Fruit fly (Drosophila melanogaster) whole organism, embryonic: Measurements from ENCODE around the gene dmrt11E.
A peak's percentile ranks its signal among the peaks of the same experiment; 100 is the strongest.

Experiments
- Bdp1 ChIP-seq: fragments of 200-800 bp; sonication (Bioruptor generic); optimal IDR thresholded peaks from 3 replicates; lab custom pipeline; 2016; ENCODE audit warnings: missing biosample characterization, missing genetic modification characterization
- BtbVII ChIP-seq: fragments of 200-800 bp; sonication (Bioruptor generic); optimal IDR thresholded peaks from 3 replicates; lab custom pipeline; 2017; ENCODE audit warnings: missing biosample characterization, mild to moderate bottlenecking, missing genetic modification characterization
- C15 ChIP-seq: fragments of 200-800 bp; sonication (Bioruptor generic); IDR thresholded peaks from 3 replicates; pipeline ENCODE4 v1.3.6; 2022; ENCODE audit warnings: missing biosample characterization, missing genetic modification characterization
- CG1024 ChIP-seq: fragments of 200-800 bp; sonication (Bioruptor generic); IDR thresholded peaks from 2 replicates; pipeline ENCODE4 v1.3.6; 2022; ENCODE audit warnings: missing biosample characterization, missing genetic modification characterization
- CG10321 ChIP-seq: fragments of 200-800 bp; sonication (Bioruptor generic); IDR thresholded peaks from 2 replicates; pipeline ENCODE4 v1.3.6; 2022; ENCODE audit warnings: missing biosample characterization, missing genetic modification characterization
- CG10366 ChIP-seq: fragments of 200-800 bp; sonication (Bioruptor generic); IDR thresholded peaks from 2 replicates; pipeline ENCODE4 v1.3.6; 2022; ENCODE audit warnings: missing biosample characterization, missing genetic modification characterization
- CG11695 ChIP-seq: fragments of 200-800 bp; sonication (Bioruptor generic); IDR thresholded peaks from 3 replicates; pipeline ENCODE4 v1.3.6; 2022; ENCODE audit warnings: missing biosample characterization, missing genetic modification characterization
- CG13287 ChIP-seq: fragments of 200-800 bp; sonication (Bioruptor generic); IDR thresholded peaks from 2 replicates; pipeline ENCODE4 v1.3.6; 2022; ENCODE audit warnings: missing biosample characterization, missing genetic modification characterization; ENCODE audit not compliant: partially characterized antibody
- CG13624 ChIP-seq: fragments of 200-800 bp; sonication (Bioruptor generic); optimal IDR thresholded peaks from 2 replicates; lab custom pipeline; 2016; ENCODE audit warnings: missing biosample characterization, missing genetic modification characterization
- CG14710 ChIP-seq: fragments of 200-800 bp; sonication (Bioruptor generic); optimal IDR thresholded peaks from 3 replicates; lab custom pipeline; 2019; ENCODE audit warnings: missing biosample characterization, mild to moderate bottlenecking, missing genetic modification characterization, moderate library complexity
- CG30431 ChIP-seq: fragments of 200-800 bp; sonication (Bioruptor generic); optimal IDR thresholded peaks from 2 replicates; lab custom pipeline; 2017; ENCODE audit warnings: missing biosample characterization, missing genetic modification characterization
- CG3281 ChIP-seq: fragments of 200-800 bp; sonication (Bioruptor generic); optimal IDR thresholded peaks from 3 replicates; lab custom pipeline; 2017; ENCODE audit warnings: missing biosample characterization, mild to moderate bottlenecking, missing genetic modification characterization
- CG3407 ChIP-seq: fragments of 200-800 bp; sonication (Bioruptor generic); optimal IDR thresholded peaks from 2 replicates; lab custom pipeline; 2018; ENCODE audit warnings: missing biosample characterization, mild to moderate bottlenecking, missing genetic modification characterization
- CG4617 ChIP-seq: fragments of 200-800 bp; sonication (Bioruptor generic); optimal IDR thresholded peaks from 3 replicates; lab custom pipeline; 2016; ENCODE audit warnings: missing biosample characterization, missing genetic modification characterization, borderline replicate concordance
- CG7745 ChIP-seq: fragments of 200-800 bp; sonication (Bioruptor generic); optimal IDR thresholded peaks from 2 replicates; lab custom pipeline; 2018; ENCODE audit warnings: missing biosample characterization, mild to moderate bottlenecking, missing genetic modification characterization, moderate library complexity
- CG8281 ChIP-seq: fragments of 200-800 bp; sonication (Bioruptor generic); optimal IDR thresholded peaks from 2 replicates; lab custom pipeline; 2018; ENCODE audit warnings: missing biosample characterization, mild to moderate bottlenecking, missing genetic modification characterization, moderate library complexity
- CG8924 ChIP-seq: fragments of 200-800 bp; optimal IDR thresholded peaks from 3 replicates; lab custom pipeline; 2019; ENCODE audit warnings: missing biosample characterization, mild to moderate bottlenecking, missing genetic modification characterization, moderate library complexity
- D19A ChIP-seq: fragments of 200-800 bp; optimal IDR thresholded peaks from 3 replicates; lab custom pipeline; 2019; ENCODE audit warnings: missing biosample characterization, mild to moderate bottlenecking, missing genetic modification characterization, moderate library complexity
- Dll ChIP-seq: fragments of 200-800 bp; sonication (Bioruptor generic); IDR thresholded peaks from 4 replicates; pipeline ENCODE4 v1.3.6; 2022; ENCODE audit warnings: missing biosample characterization, missing genetic modification characterization; ENCODE audit not compliant: partially characterized antibody
- Doc2 ChIP-seq: fragments of 200-800 bp; sonication (Bioruptor generic); IDR thresholded peaks from 2 replicates; pipeline ENCODE4 v1.3.6; 2022; ENCODE audit warnings: missing biosample characterization, missing genetic modification characterization
- Dp ChIP-seq: fragments of 200-800 bp; sonication (Bioruptor generic); optimal IDR thresholded peaks from 2 replicates; lab custom pipeline; 2018; ENCODE audit warnings: missing biosample characterization, mild to moderate bottlenecking, missing genetic modification characterization, moderate library complexity
- Gsc ChIP-seq: fragments of 200-800 bp; sonication (Bioruptor generic); IDR thresholded peaks from 2 replicates; pipeline ENCODE4 v1.3.6; 2022; ENCODE audit warnings: missing biosample characterization, missing genetic modification characterization
- Gug ChIP-seq: fragments of 200-800 bp; sonication (Bioruptor generic); IDR thresholded peaks from 4 replicates; pipeline ENCODE4 v1.3.6; 2022; ENCODE audit warnings: missing biosample characterization, missing genetic modification characterization
- Med ChIP-seq: fragments of 200-800 bp; sonication (Bioruptor generic); peaks from one replicate; lab custom pipeline; 2016; ENCODE audit warnings: missing biosample characterization, missing genetic modification characterization, mild to moderate bottlenecking, inconsistent platforms, moderate library complexity
- abd-A ChIP-seq: fragments of 200-800 bp; sonication (Bioruptor generic); optimal IDR thresholded peaks from 3 replicates; lab custom pipeline; 2019; ENCODE audit warnings: missing biosample characterization, mild to moderate bottlenecking, missing genetic modification characterization, moderate library complexity
- bcd ChIP-seq: fragments of 200-800 bp; sonication (Bioruptor generic); optimal IDR thresholded peaks from 2 replicates; lab custom pipeline; 2017; ENCODE audit warnings: missing biosample characterization, mild to moderate bottlenecking, missing genetic modification characterization
- btn ChIP-seq: fragments of 200-800 bp; sonication (Bioruptor generic); optimal IDR thresholded peaks from 2 replicates; lab custom pipeline; 2016; ENCODE audit warnings: missing biosample characterization, missing genetic modification characterization
- cad ChIP-seq: fragments of >200 bp; optimal IDR thresholded peaks from 2 replicates; lab custom pipeline; 2017; ENCODE audit warnings: missing biosample characterization, missing genetic modification characterization
- cas ChIP-seq: fragments of 200-800 bp; sonication (Bioruptor generic); IDR thresholded peaks from 2 replicates; pipeline ENCODE4 v1.3.6; 2022; ENCODE audit warnings: missing biosample characterization, missing genetic modification characterization
- cato ChIP-seq: fragments of 200-800 bp; sonication (Bioruptor generic); optimal IDR thresholded peaks from 2 replicates; lab custom pipeline; 2016; ENCODE audit warnings: missing biosample characterization, missing genetic modification characterization, borderline replicate concordance
- chinmo ChIP-seq: fragments of 200-800 bp; sonication (Bioruptor generic); IDR thresholded peaks from 4 replicates; pipeline ENCODE4 v1.3.6; 2022; ENCODE audit warnings: missing biosample characterization, missing genetic modification characterization; ENCODE audit not compliant: partially characterized antibody
- chn ChIP-seq: fragments of 200-800 bp; sonication (Bioruptor generic); optimal IDR thresholded peaks from 2 replicates; lab custom pipeline; 2016; ENCODE audit warnings: missing biosample characterization, missing genetic modification characterization
- crol ChIP-seq: fragments of 200-800 bp; sonication (Bioruptor generic); IDR thresholded peaks from 2 replicates; pipeline ENCODE4 v1.3.6; 2022; ENCODE audit warnings: missing biosample characterization, missing genetic modification characterization
- lilli ChIP-seq: fragments of 200-800 bp; sonication (Bioruptor generic); optimal IDR thresholded peaks from 3 replicates; lab custom pipeline; 2016; ENCODE audit warnings: missing biosample characterization, missing genetic modification characterization
- lola ChIP-seq, 3 experiments: fragments of >200 bp in 2 of 3; fragments of 200-800 bp in 1 of 3; sonication (Bioruptor generic) in 1 of 3; optimal IDR thresholded peaks; 2 replicates each; lab custom pipeline; 2017 to 2019; ENCODE audit warnings: missing biosample characterization in 3 of 3, missing genetic modification characterization in 3 of 3, mild to moderate bottlenecking in 1 of 3, moderate library complexity in 1 of 3
- maf-S ChIP-seq: fragments of 200-800 bp; sonication (Bioruptor generic); optimal IDR thresholded peaks from 2 replicates; lab custom pipeline; 2016; ENCODE audit warnings: missing biosample characterization, missing genetic modification characterization
- org-1 ChIP-seq: fragments of 200-800 bp; sonication (Bioruptor generic); optimal IDR thresholded peaks from 2 replicates; lab custom pipeline; 2017; ENCODE audit warnings: missing biosample characterization, missing genetic modification characterization
- pan ChIP-seq, 4 experiments: fragments of >200 bp in 3 of 4; fragments of 200-800 bp in 1 of 4; sonication (Bioruptor generic) in 1 of 4; optimal IDR thresholded peaks in 3 of 4; IDR thresholded peaks in 1 of 4; 2 replicates each; pipeline versions ENCODE4 v1.3.6 to Lab custom; 2017 to 2022; ENCODE audit warnings: missing biosample characterization in 2 of 4, missing genetic modification characterization in 2 of 4, mixed read lengths in 1 of 4
- pho ChIP-seq: fragments of 200-800 bp; sonication (Bioruptor generic); optimal IDR thresholded peaks from 2 replicates; lab custom pipeline; 2016; ENCODE audit warnings: missing biosample characterization, missing genetic modification characterization
- rib ChIP-seq: fragments of 200-800 bp; sonication (Bioruptor generic); IDR thresholded peaks from 2 replicates; pipeline ENCODE4 v1.3.6; 2022; ENCODE audit warnings: missing biosample characterization, missing genetic modification characterization
- run ChIP-seq: fragments of 200-800 bp; sonication (Bioruptor generic); optimal IDR thresholded peaks from 3 replicates; lab custom pipeline; 2018; ENCODE audit warnings: missing biosample characterization, mild to moderate bottlenecking, missing genetic modification characterization
- shn ChIP-seq: fragments of 200-800 bp; sonication (Bioruptor generic); optimal IDR thresholded peaks from 3 replicates; lab custom pipeline; 2016; ENCODE audit warnings: missing biosample characterization, missing genetic modification characterization
- slou ChIP-seq: fragments of 200-800 bp; sonication (Bioruptor generic); optimal IDR thresholded peaks from 3 replicates; lab custom pipeline; 2016; ENCODE audit warnings: missing biosample characterization, missing genetic modification characterization
- sob ChIP-seq: fragments of 200-800 bp; sonication (Bioruptor generic); IDR thresholded peaks from 2 replicates; pipeline ENCODE4 v1.3.6; 2022; ENCODE audit warnings: missing biosample characterization, missing genetic modification characterization
- usp ChIP-seq: fragments of >200 bp; optimal IDR thresholded peaks from 2 replicates; lab custom pipeline; 2017; ENCODE audit warnings: missing biosample characterization, missing genetic modification characterization
- vfl ChIP-seq: fragments of 200-800 bp; sonication (Bioruptor generic); optimal IDR thresholded peaks from 2 replicates; lab custom pipeline; 2016; ENCODE audit warnings: missing biosample characterization, missing genetic modification characterization
- wdn ChIP-seq: fragments of 200-800 bp; sonication (Bioruptor generic); IDR thresholded peaks from 2 replicates; pipeline ENCODE4 v1.3.6; 2022; ENCODE audit warnings: missing biosample characterization, missing genetic modification characterization
- zen ChIP-seq: fragments of 200-800 bp; sonication (Bioruptor generic); optimal IDR thresholded peaks from 3 replicates; lab custom pipeline; 2018; ENCODE audit warnings: missing biosample characterization, mild to moderate bottlenecking, missing genetic modification characterization, moderate library complexity
- zen2 ChIP-seq: fragments of 200-800 bp; sonication (Bioruptor generic); IDR thresholded peaks from 3 replicates; pipeline ENCODE4 v1.3.6; 2022; ENCODE audit warnings: missing biosample characterization, missing genetic modification characterization; ENCODE audit not compliant: partially characterized antibody

Gene dmrt11E

dm6 chrX:13391174-13392040 lies 23.4 kb downstream of the dmrt11E start (continued):
- TF ChIP-seq Bdp1 (GFP tag; lab: Kevin White, UChicago): no peak
- TF ChIP-seq CG14710 (tag; lab: Kevin White, UChicago): no peak
- TF ChIP-seq Dll (GFP tag; lab: Robert Waterston, UW): no peak
- no peak for TF ChIP-seq CG4617 (GFP tag; lab: Kevin White, UChicago)
- TF ChIP-seq wdn (GFP tag; lab: Robert Waterston, UW): no peak
- no peak for TF ChIP-seq zen2
- TF ChIP-seq Gsc: no peak
- no peak for TF ChIP-seq zen (tag; lab: Kevin White, UChicago)
- TF ChIP-seq CG3281: peak; percentile 82
- TF ChIP-seq Dp (GFP tag; lab: Kevin White, UChicago): no peak
- no peak for TF ChIP-seq usp
- no peak for TF ChIP-seq lola (GFP tag; optimal IDR thresholded peaks at IDR 0.05; lab: Kevin White, UChicago)
- TF ChIP-seq BtbVII (GFP tag; lab: Kevin White, UChicago): peak; percentile 63
- peak; percentile 77 for TF ChIP-seq pho (GFP tag; lab: Kevin White, UChicago)
- no peak for TF ChIP-seq abd-A (tag; lab: Kevin White, UChicago)
- TF ChIP-seq CG13287: no peak
- peak; percentile 76 for TF ChIP-seq lilli (GFP tag; lab: Kevin White, UChicago)
- no peak for TF ChIP-seq C15 (GFP tag; lab: Robert Waterston, UW)
- no peak for TF ChIP-seq sob (GFP tag; lab: Robert Waterston, UW)
- TF ChIP-seq slou: no peak
- TF ChIP-seq CG13624 (GFP tag; lab: Kevin White, UChicago): peak; percentile 66
- TF ChIP-seq maf-S (GFP tag; lab: Kevin White, UChicago): peak; percentile 50
- TF ChIP-seq chinmo: no peak
- TF ChIP-seq rib (GFP tag; lab: Robert Waterston, UW): no peak; the same call in 1 of the 2 replicates
- 0 out of 3 replicates have a peak, but pooled peaks have one; percentile 13 for TF ChIP-seq CG11695 (GFP tag; lab: Robert Waterston, UW)
- TF ChIP-seq Med: peak; percentile 92
- no peak for TF ChIP-seq CG3407 (GFP tag; lab: Kevin White, UChicago)
- no peak for TF ChIP-seq cato (GFP tag; lab: Kevin White, UChicago)
- no peak for TF ChIP-seq org-1 (GFP tag; lab: Kevin White, UChicago)
- no peak for TF ChIP-seq CG8281 (tag; lab: Kevin White, UChicago)
- TF ChIP-seq chn (GFP tag; lab: Kevin White, UChicago): no peak
- TF ChIP-seq crol: no peak
- peak; percentile 51 for TF ChIP-seq vfl (GFP tag; lab: Kevin White, UChicago)
- no peak for TF ChIP-seq CG8924 (tag; lab: Kevin White, UChicago)
- TF ChIP-seq cad (GFP tag; lab: Kevin White, UChicago): no peak
- no peak for TF ChIP-seq D19A (tag; lab: Kevin White, UChicago)
- TF ChIP-seq CG1024 (GFP tag; lab: Robert Waterston, UW): no peak
- TF ChIP-seq shn (GFP tag; lab: Kevin White, UChicago): peak; percentile 33
- no peak for TF ChIP-seq cas (GFP tag; lab: Robert Waterston, UW)
- peak; percentile 64 for TF ChIP-seq bcd (GFP tag; lab: Kevin White, UChicago)
- TF ChIP-seq CG10366 (GFP tag; lab: Robert Waterston, UW): no peak
- TF ChIP-seq Doc2 (GFP tag; lab: Robert Waterston, UW): no peak
- no peak for TF ChIP-seq btn (GFP tag; lab: Kevin White, UChicago)
- TF ChIP-seq CG7745 (tag; lab: Kevin White, UChicago): no peak
- no peak for TF ChIP-seq CG10321 (GFP tag; lab: Robert Waterston, UW)
- TF ChIP-seq Gug (GFP tag; lab: Robert Waterston, UW): 0 out of 4 replicates have a peak, but pooled peaks have one; percentile 21
- no peak for TF ChIP-seq run (tag; lab: Kevin White, UChicago)
- TF ChIP-seq CG30431 (GFP tag; lab: Kevin White, UChicago): no peak
- no peak for TF ChIP-seq pan (optimal IDR thresholded peaks at IDR 0.05; lab: Kevin White, UChicago)
- TF ChIP-seq pan (GFP tag; optimal IDR thresholded peaks at IDR 0.05 in 1 of 2, IDR thresholded peaks at IDR 0.05 in 1 of 2): peak in 1 of 2 experiments; percentile 38
